Worm (Caenorhabditis elegans): Measurements from ENCODE around the gene F31E3.2.

DNA sequence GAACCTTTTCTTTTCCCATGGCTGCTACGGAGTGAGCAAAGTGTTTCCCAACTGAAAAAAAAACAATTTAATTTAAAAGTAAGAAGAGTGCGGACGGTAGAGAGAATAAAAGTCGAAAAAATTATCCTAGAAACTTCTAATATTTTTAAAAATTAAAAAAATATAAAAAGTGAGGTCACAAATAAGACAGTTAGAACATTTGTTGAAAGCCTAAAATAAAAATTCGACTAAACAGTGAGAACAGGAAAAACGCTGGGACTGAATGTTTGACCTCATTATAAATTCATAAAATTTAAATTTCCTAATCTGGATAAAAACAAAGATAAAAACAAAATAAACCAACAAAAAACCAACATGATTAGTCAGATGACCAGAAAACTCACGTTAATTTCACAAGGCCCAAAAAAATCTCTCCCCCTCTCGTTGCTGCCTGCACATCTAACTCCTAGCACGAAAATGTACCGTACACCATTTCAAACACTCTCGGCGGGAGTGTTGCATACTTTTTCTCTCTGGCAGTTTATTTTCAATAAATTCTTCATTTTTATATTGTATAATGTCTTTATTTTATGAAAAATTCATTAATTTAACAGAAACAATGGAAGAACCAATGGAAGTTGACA lies 2.0 kb upstream of the F31E3.2 start, which contains the start of the genes eef-1A.1 and rfc-4:
- TF ChIP-seq pha-4 (tag; optimal IDR thresholded peaks at IDR 0.05) (peak; percentile 100), nhr-237 (tag; optimal IDR thresholded peaks at IDR 0.05) (no peak)
